Worm (Caenorhabditis elegans) whole organism, L4 larva: ENCODE measurements around the gene swp-1.

Experiments
- aly-2 ChIP-seq: sonication (generic microtip); optimal IDR thresholded peaks from 2 replicates; lab custom pipeline; 2018; ENCODE audit warnings: missing biosample characterization, missing genetic modification characterization
- dmd-8 ChIP-seq: fragments of 200-800 bp; sonication (Bioruptor generic); IDR thresholded peaks from 2 replicates; pipeline ENCODE4 v1.3.6; 2022; ENCODE audit warnings: missing genetic modification characterization, missing compliant biosample characterization
- dmd-9 ChIP-seq: fragments of 200-800 bp; sonication (Bioruptor generic); IDR thresholded peaks from 2 replicates; pipeline ENCODE4 v1.3.6; 2022; ENCODE audit warnings: missing genetic modification reagents, missing genetic modification characterization, missing compliant biosample characterization
- hmg-1.1 ChIP-seq: fragments of 200-800 bp; sonication (Bioruptor generic); IDR thresholded peaks from 2 replicates; pipeline ENCODE4 v1.3.6; 2022; ENCODE audit warnings: missing genetic modification reagents, missing genetic modification characterization, missing compliant biosample characterization
- lin-13 ChIP-seq: fragments of 150-350 bp; optimal IDR thresholded peaks from 2 replicates; lab custom pipeline; 2014; ENCODE audit warnings: missing biosample characterization, missing genetic modification reagents, missing genetic modification characterization
- lin-39 ChIP-seq: fragments of 150-350 bp; optimal IDR thresholded peaks from 2 replicates; lab custom pipeline; 2014; ENCODE audit warnings: missing biosample characterization, missing genetic modification reagents, missing genetic modification characterization
- php-3 ChIP-seq: fragments of 200-800 bp; sonication (Bioruptor generic); IDR thresholded peaks from 2 replicates; pipeline ENCODE4 v1.3.6; 2022; ENCODE audit warnings: missing genetic modification reagents, missing genetic modification characterization, missing compliant biosample characterization
- sdz-12 ChIP-seq: fragments of 200-800 bp; sonication (Bioruptor generic); optimal IDR thresholded peaks from 2 replicates; lab custom pipeline; 2018; ENCODE audit warnings: mild to moderate bottlenecking, missing genetic modification characterization, missing compliant biosample characterization
- snpc-4 ChIP-seq: fragments of 150-350 bp; optimal IDR thresholded peaks from 2 replicates; lab custom pipeline; 2014; ENCODE audit warnings: missing biosample characterization, missing genetic modification characterization
- unc-62 ChIP-seq, 3 experiments: fragments of 150-350 bp in 1 of 3; sonication (generic microtip); optimal IDR thresholded peaks in 2 of 3; peaks in 1 of 3; 1 replicate in 1 of 3; 2 replicates in 2 of 3; lab custom pipeline; 2014 to 2017; ENCODE audit warnings: missing biosample characterization in 3 of 3, missing genetic modification characterization in 3 of 3, missing genetic modification reagents in 3 of 3, missing genotype in 1 of 3

DNA sequence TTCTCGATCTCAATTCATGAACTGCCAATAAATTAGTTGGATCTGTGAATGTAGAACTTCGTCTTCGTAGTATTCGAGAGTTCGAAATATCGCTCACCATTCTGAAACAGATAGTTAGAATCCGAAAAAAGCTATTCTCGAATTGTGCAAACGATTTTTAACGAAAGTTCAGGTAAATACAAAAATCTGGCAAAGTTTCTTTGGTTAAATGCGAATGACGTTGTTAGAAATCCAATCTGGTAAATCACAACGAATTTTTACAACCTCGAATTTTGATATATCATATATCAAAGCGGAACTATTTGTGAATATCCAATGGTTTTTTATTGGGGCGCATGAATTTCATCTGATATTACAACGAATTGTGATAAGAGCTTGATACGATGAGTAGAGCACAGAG lies 3.9 kb upstream of the swp-1 start, which contains the start of gene hpo-28:
- TF ChIP-seq unc-62 (GFP tag; optimal IDR thresholded peaks at IDR 0.05 in 1 of 2; lab: Kevin White, UChicago) (no peak), unc-62 (tag; optimal IDR thresholded peaks at IDR 0.05; lab: Kevin White, UChicago) (no peak), dmd-8 (GFP tag; lab: Robert Waterston, UW) (no peak), sdz-12 (GFP tag; lab: Kevin White, UChicago) (no peak), hmg-1.1 (GFP tag; lab: Robert Waterston, UW) (no peak), snpc-4 (tag; lab: Kevin White, UChicago) (no peak), aly-2 (tag; lab: Kevin White, UChicago) (no peak), dmd-9 (GFP tag; lab: Robert Waterston, UW) (no peak), php-3 (GFP tag; lab: Robert Waterston, UW) (no peak), lin-39 (no peak), lin-13 (no peak)
